Fruit fly (Drosophila melanogaster) whole organism, embryonic: Measurements from ENCODE around the gene shv.

Source experiments
- Atf3 ChIP-seq: fragments of 200-800 bp; sonication (Bioruptor generic); optimal IDR thresholded peaks from 3 replicates; lab custom pipeline; 2016; ENCODE audit warnings: missing biosample characterization, missing genetic modification characterization
- Atf6 ChIP-seq: fragments of 200-800 bp; sonication (Bioruptor generic); IDR thresholded peaks from 2 replicates; pipeline ENCODE4 v1.3.6; 2022; ENCODE audit warnings: missing biosample characterization, missing genetic modification characterization
- Bgb ChIP-seq: fragments of 200-800 bp; sonication (Bioruptor generic); IDR thresholded peaks from 2 replicates; pipeline ENCODE4 v1.3.6; 2022; ENCODE audit warnings: missing biosample characterization, missing genetic modification characterization; ENCODE audit not compliant: partially characterized antibody
- CG10267 ChIP-seq: fragments of 200-800 bp; sonication (Bioruptor generic); optimal IDR thresholded peaks from 2 replicates; lab custom pipeline; 2018; ENCODE audit warnings: missing biosample characterization, mild to moderate bottlenecking, missing genetic modification characterization, moderate library complexity
- CG12299 ChIP-seq: fragments of 200-800 bp; sonication (Bioruptor generic); optimal IDR thresholded peaks from 2 replicates; lab custom pipeline; 2018; ENCODE audit warnings: missing biosample characterization, mild to moderate bottlenecking, missing genetic modification characterization
- CG12659 ChIP-seq: fragments of 200-800 bp; sonication (Bioruptor generic); optimal IDR thresholded peaks from 3 replicates; lab custom pipeline; 2017; ENCODE audit warnings: mild to moderate bottlenecking, missing biosample characterization, missing genetic modification reagents, missing genetic modification characterization
- CG12942 ChIP-seq: fragments of 200-800 bp; sonication (Bioruptor generic); optimal IDR thresholded peaks from 3 replicates; lab custom pipeline; 2016; ENCODE audit warnings: missing biosample characterization, missing genetic modification characterization
- CG13123 ChIP-seq: fragments of 200-800 bp; sonication (Bioruptor generic); optimal IDR thresholded peaks from 2 replicates; lab custom pipeline; 2016; ENCODE audit warnings: missing biosample characterization, missing genetic modification characterization
- CG14441 ChIP-seq: fragments of 200-800 bp; sonication (Bioruptor generic); IDR thresholded peaks from 2 replicates; pipeline ENCODE4 v1.3.6; 2022; ENCODE audit warnings: missing biosample characterization, missing genetic modification characterization
- CG14667 ChIP-seq: fragments of 200-800 bp; sonication (Bioruptor generic); IDR thresholded peaks from 2 replicates; pipeline ENCODE4 v1.3.6; 2022; ENCODE audit warnings: missing biosample characterization, missing genetic modification characterization
- CG15011 ChIP-seq: fragments of 200-800 bp; sonication (Bioruptor generic); optimal IDR thresholded peaks from 3 replicates; lab custom pipeline; 2018; ENCODE audit warnings: missing biosample characterization, mild to moderate bottlenecking, missing genetic modification characterization
- CG16779 ChIP-seq: fragments of 200-800 bp; sonication (Bioruptor generic); IDR thresholded peaks from 2 replicates; pipeline ENCODE4 v1.3.6; 2022; ENCODE audit warnings: missing biosample characterization, missing genetic modification characterization
- CG16863 ChIP-seq: fragments of 200-800 bp; sonication (Bioruptor generic); optimal IDR thresholded peaks from 3 replicates; lab custom pipeline; 2016; ENCODE audit warnings: missing biosample characterization, missing genetic modification characterization
- CG17359 ChIP-seq: fragments of 200-800 bp; sonication (Bioruptor generic); optimal IDR thresholded peaks from 3 replicates; lab custom pipeline; 2018; ENCODE audit warnings: missing biosample characterization, mild to moderate bottlenecking, missing genetic modification characterization, moderate library complexity
- CG18262 ChIP-seq: fragments of 200-800 bp; optimal IDR thresholded peaks from 3 replicates; lab custom pipeline; 2019; ENCODE audit warnings: missing biosample characterization, mild to moderate bottlenecking, missing genetic modification characterization, moderate library complexity
- CG18476 ChIP-seq: fragments of 200-800 bp; sonication (Bioruptor generic); optimal IDR thresholded peaks from 2 replicates; lab custom pipeline; 2016; ENCODE audit warnings: missing biosample characterization, mild to moderate bottlenecking, missing genetic modification characterization
- CG30020 ChIP-seq: fragments of 200-800 bp; optimal IDR thresholded peaks from 2 replicates; lab custom pipeline; 2019; ENCODE audit warnings: missing biosample characterization, mild to moderate bottlenecking, missing genetic modification characterization, moderate library complexity
- CG34376 ChIP-seq: fragments of 200-800 bp; sonication (Bioruptor generic); optimal IDR thresholded peaks from 2 replicates; lab custom pipeline; 2018; ENCODE audit warnings: missing biosample characterization, mild to moderate bottlenecking, missing genetic modification characterization
- CG3726 ChIP-seq: fragments of 200-800 bp; sonication (Bioruptor generic); IDR thresholded peaks from 3 replicates; pipeline ENCODE4, ENCODE4 v1.3.6; 2022; ENCODE audit warnings: missing biosample characterization, missing genetic modification characterization
- CG4404 ChIP-seq: fragments of 200-800 bp; sonication (Bioruptor generic); IDR thresholded peaks from 2 replicates; pipeline ENCODE4 v1.3.6; 2022; ENCODE audit warnings: missing biosample characterization, missing genetic modification characterization
- CG4730 ChIP-seq: fragments of 200-800 bp; sonication (Bioruptor generic); IDR thresholded peaks from 2 replicates; pipeline ENCODE4 v1.3.6; 2022; ENCODE audit warnings: missing biosample characterization, missing genetic modification characterization
- CG7745 ChIP-seq: fragments of 200-800 bp; sonication (Bioruptor generic); optimal IDR thresholded peaks from 2 replicates; lab custom pipeline; 2018; ENCODE audit warnings: missing biosample characterization, mild to moderate bottlenecking, missing genetic modification characterization, moderate library complexity
- CG8290 ChIP-seq, 3 experiments: fragments of 200-800 bp; sonication (Bioruptor generic); optimal IDR thresholded peaks; 2 replicates each; lab custom pipeline; 2016 to 2019; ENCODE audit warnings: missing biosample characterization in 3 of 3, missing genetic modification characterization in 3 of 3, mild to moderate bottlenecking in 2 of 3, moderate library complexity in 1 of 3
- Doc2 ChIP-seq: fragments of 200-800 bp; sonication (Bioruptor generic); IDR thresholded peaks from 2 replicates; pipeline ENCODE4 v1.3.6; 2022; ENCODE audit warnings: missing biosample characterization, missing genetic modification characterization
- Ets65A ChIP-seq: fragments of 200-800 bp; sonication (Bioruptor generic); peaks from one replicate; lab custom pipeline; 2016; ENCODE audit warnings: missing biosample characterization, missing genetic modification characterization
- Hr78 ChIP-seq, 2 experiments: fragments of 200-800 bp in 1 of 2; fragments of >200 bp in 1 of 2; sonication (Bioruptor generic) in 1 of 2; optimal IDR thresholded peaks; 2 replicates each; lab custom pipeline; 2017 to 2019; ENCODE audit warnings: missing biosample characterization in 2 of 2, missing genetic modification characterization in 2 of 2, mild to moderate bottlenecking in 1 of 2, moderate library complexity in 1 of 2
- Hsf ChIP-seq: fragments of 200-800 bp; sonication (Bioruptor generic); optimal IDR thresholded peaks from 3 replicates; lab custom pipeline; 2016; ENCODE audit warnings: missing biosample characterization, missing genetic modification characterization
- NC2α ChIP-seq: fragments of 200-800 bp; sonication (Bioruptor generic); optimal IDR thresholded peaks from 2 replicates; lab custom pipeline; 2016; ENCODE audit warnings: missing biosample characterization, missing genetic modification characterization
- Rx ChIP-seq: fragments of 200-800 bp; sonication (Bioruptor generic); IDR thresholded peaks from 2 replicates; pipeline ENCODE4 v1.3.6; 2022; ENCODE audit warnings: missing biosample characterization, missing genetic modification characterization
- Spps ChIP-seq: fragments of 200-800 bp; sonication (Bioruptor generic); optimal IDR thresholded peaks from 2 replicates; lab custom pipeline; 2018; ENCODE audit warnings: missing biosample characterization, mild to moderate bottlenecking, missing genetic modification characterization
- Sry-β ChIP-seq: fragments of 200-800 bp; sonication (Bioruptor generic); optimal IDR thresholded peaks from 2 replicates; lab custom pipeline; 2018; ENCODE audit warnings: missing biosample characterization, mild to moderate bottlenecking, missing genetic modification characterization, moderate library complexity
- Ssrp ChIP-seq: fragments of 200-800 bp; sonication (Bioruptor generic); optimal IDR thresholded peaks from 2 replicates; lab custom pipeline; 2018; ENCODE audit warnings: missing biosample characterization, mild to moderate bottlenecking, missing genetic modification characterization, moderate library complexity
- abd-A ChIP-seq: fragments of 200-800 bp; sonication (Bioruptor generic); optimal IDR thresholded peaks from 3 replicates; lab custom pipeline; 2019; ENCODE audit warnings: missing biosample characterization, mild to moderate bottlenecking, missing genetic modification characterization, moderate library complexity
- aop ChIP-seq: fragments of 200-800 bp; sonication (Bioruptor generic); IDR thresholded peaks from 2 replicates; pipeline ENCODE4 v1.3.6; 2022; ENCODE audit warnings: missing biosample characterization, missing genetic modification characterization
- br ChIP-seq: fragments of >200 bp; optimal IDR thresholded peaks from 2 replicates; lab custom pipeline; 2017
- bsh ChIP-seq, 2 experiments: fragments of 200-800 bp; sonication (Bioruptor generic); optimal IDR thresholded peaks; 2 replicates each; lab custom pipeline; 2017 to 2018; ENCODE audit warnings: mild to moderate bottlenecking in 2 of 2, missing biosample characterization in 2 of 2, missing genetic modification characterization in 2 of 2, moderate library complexity in 1 of 2
- chn ChIP-seq: fragments of 200-800 bp; sonication (Bioruptor generic); optimal IDR thresholded peaks from 2 replicates; lab custom pipeline; 2016; ENCODE audit warnings: missing biosample characterization, missing genetic modification characterization
- crc ChIP-seq: fragments of 200-800 bp; sonication (Bioruptor generic); optimal IDR thresholded peaks from 2 replicates; lab custom pipeline; 2016; ENCODE audit warnings: missing biosample characterization, missing genetic modification characterization
- fd96Cb ChIP-seq: fragments of 200-800 bp; sonication (Bioruptor generic); optimal IDR thresholded peaks from 2 replicates; lab custom pipeline; 2018; ENCODE audit warnings: missing biosample characterization, mild to moderate bottlenecking, missing genetic modification characterization, moderate library complexity
- gro ChIP-seq: fragments of 200-800 bp; sonication (Bioruptor generic); optimal IDR thresholded peaks from 2 replicates; lab custom pipeline; 2016; ENCODE audit warnings: missing biosample characterization, missing genetic modification characterization
- jumu ChIP-seq: fragments of 200-800 bp; sonication (Bioruptor generic); optimal IDR thresholded peaks from 3 replicates; lab custom pipeline; 2016; ENCODE audit warnings: missing biosample characterization, missing genetic modification characterization
- lbe ChIP-seq: fragments of 200-800 bp; sonication (Bioruptor generic); optimal IDR thresholded peaks from 2 replicates; lab custom pipeline; 2016; ENCODE audit warnings: missing biosample characterization, mild to moderate bottlenecking, missing genetic modification characterization
- lilli ChIP-seq: fragments of 200-800 bp; sonication (Bioruptor generic); optimal IDR thresholded peaks from 3 replicates; lab custom pipeline; 2016; ENCODE audit warnings: missing biosample characterization, missing genetic modification characterization
- nerfin-1 ChIP-seq: fragments of 200-800 bp; sonication (Bioruptor generic); optimal IDR thresholded peaks from 3 replicates; lab custom pipeline; 2019; ENCODE audit warnings: missing biosample characterization, mild to moderate bottlenecking, missing genetic modification characterization, moderate library complexity
- nmo ChIP-seq: fragments of 200-800 bp; sonication (Bioruptor generic); optimal IDR thresholded peaks from 2 replicates; lab custom pipeline; 2018; ENCODE audit warnings: missing biosample characterization, mild to moderate bottlenecking, missing genetic modification characterization, moderate library complexity
- schlank ChIP-seq: fragments of 200-800 bp; sonication (Bioruptor generic); optimal IDR thresholded peaks from 2 replicates; lab custom pipeline; 2018; ENCODE audit warnings: missing biosample characterization, mild to moderate bottlenecking, missing genetic modification characterization
- sens ChIP-seq: fragments of 200-800 bp; sonication (Bioruptor generic); peaks from one replicate; lab custom pipeline; 2016; ENCODE audit warnings: missing biosample characterization, missing genetic modification characterization
- seq ChIP-seq: fragments of 200-800 bp; sonication (Bioruptor generic); IDR thresholded peaks from 2 replicates; pipeline ENCODE4 v1.3.6; 2022; ENCODE audit warnings: missing biosample characterization, missing genetic modification characterization
- tgo ChIP-seq: fragments of 200-800 bp; sonication (Bioruptor generic); IDR thresholded peaks from 3 replicates; pipeline ENCODE4 v1.3.6; 2022; ENCODE audit warnings: missing biosample characterization, missing genetic modification characterization
- tin ChIP-seq: fragments of 200-800 bp; sonication (Bioruptor generic); optimal IDR thresholded peaks from 3 replicates; lab custom pipeline; 2016; ENCODE audit warnings: missing biosample characterization, missing genetic modification characterization
- unpg ChIP-seq: fragments of 200-800 bp; sonication (Bioruptor generic); optimal IDR thresholded peaks from 3 replicates; lab custom pipeline; 2018; ENCODE audit warnings: missing biosample characterization, mild to moderate bottlenecking, missing genetic modification characterization, moderate library complexity

Gene shv

dm6 chr2L:435311-435806, 17.5 kb upstream of the shv start (continued):
- TF ChIP-seq CG15011 (no peak), CG16779 (GFP tag; lab: Robert Waterston, UW) (no peak), nerfin-1 (tag; lab: Kevin White, UChicago) (no peak), NC2α (GFP tag; lab: Kevin White, UChicago) (no peak), Ets65A (peak; percentile 71), unpg (GFP tag; lab: Kevin White, UChicago) (peak; percentile 46), chn (GFP tag; lab: Kevin White, UChicago) (no peak), CG34376 (GFP tag; lab: Kevin White, UChicago) (no peak), CG30020 (tag; lab: Kevin White, UChicago) (no peak), Bgb (GFP tag; lab: Robert Waterston, UW) (no peak), CG18476 (no peak), sens (GFP tag; lab: Kevin White, UChicago) (peak; percentile 67), fd96Cb (tag; lab: Kevin White, UChicago) (no peak), CG12942 (no peak), jumu (GFP tag; lab: Kevin White, UChicago) (no peak), tgo (GFP tag; lab: Robert Waterston, UW) (peak; percentile 49; the same call in 2 of the 3 replicates), CG16863 (GFP tag; lab: Kevin White, UChicago) (no peak), CG14667 (GFP tag; lab: Robert Waterston, UW) (no peak), CG4730 (no peak), CG13123 (no peak), CG3726 (GFP tag; lab: Robert Waterston, UW) (no peak), tin (GFP tag; lab: Kevin White, UChicago) (no peak), Atf6 (no peak), Ssrp (tag; lab: Kevin White, UChicago) (peak; percentile 45), Atf3 (GFP tag; lab: Kevin White, UChicago) (no peak), seq (GFP tag; lab: Robert Waterston, UW) (0 out of 2 replicates have a peak, but pooled peaks have one; percentile 12), Spps (tag; lab: Kevin White, UChicago) (no peak), CG10267 (peak; percentile 4), CG4404 (no peak), CG18262 (no peak), Rx (GFP tag; lab: Robert Waterston, UW) (no peak), bsh (GFP tag; optimal IDR thresholded peaks at IDR 0.05; lab: Kevin White, UChicago) (peak in 1 of 2 experiments; percentile 59), Sry-β (GFP tag; lab: Kevin White, UChicago) (no peak), Doc2 (GFP tag; lab: Robert Waterston, UW) (no peak), nmo (GFP tag; lab: Kevin White, UChicago) (peak; percentile 41), Hsf (no peak), lbe (GFP tag; lab: Kevin White, UChicago) (no peak), Hr78 (GFP tag; optimal IDR thresholded peaks at IDR 0.05; lab: Kevin White, UChicago) (peak in 1 of 2 experiments; percentile 43), schlank (no peak), lilli (GFP tag; lab: Kevin White, UChicago) (no peak), CG12299 (no peak), CG17359 (peak; percentile 57), CG7745 (tag; lab: Kevin White, UChicago) (no peak), gro (GFP tag; lab: Kevin White, UChicago) (no peak), crc (GFP tag; lab: Kevin White, UChicago) (no peak), aop (GFP tag; lab: Robert Waterston, UW) (no peak), CG14441 (no peak), br (lab: Kevin White, UChicago) (no peak), CG8290 (GFP tag; optimal IDR thresholded peaks at IDR 0.05; lab: Kevin White, UChicago) (no peak), CG8290 (tag; optimal IDR thresholded peaks at IDR 0.05; lab: Kevin White, UChicago) (no peak), abd-A (tag; lab: Kevin White, UChicago) (no peak), CG12659 (GFP tag; lab: Kevin White, UChicago) (no peak)
